Worm (Caenorhabditis elegans): ENCODE measurements around the gene fkb-4.

- TF ChIP-seq elt-4 (tag; optimal IDR thresholded peaks at IDR 0.05) (no peak), unc-3 (GFP tag; conservative IDR thresholded peaks at IDR 0.05) (no peak), unc-3 (tag; optimal IDR thresholded peaks at IDR 0.05) (no peak), ama-1 (optimal IDR thresholded peaks at IDR 0.05) (no peak), eyg-1 (tag; optimal IDR thresholded peaks at IDR 0.05) (no peak), lin-11 (tag; optimal IDR thresholded peaks at IDR 0.05) (no peak), ceh-9 (tag; optimal IDR thresholded peaks at IDR 0.05) (no peak), elt-2 (tag; optimal IDR thresholded peaks at IDR 0.05) (no peak)
Measured at ce11 chrV:12773852-12774251, 13.1 kb downstream of the fkb-4 start.
